Worm (Caenorhabditis elegans) whole organism, young adult: ENCODE data around the gene rpl-11.1.
A peak's percentile ranks its signal among the peaks of the same experiment; 100 is the strongest.
"Not testable (repeated sequence)": the region's sequence is repeated elsewhere in the genome, so short reads cannot be mapped to it uniquely, and the experiment has no call there.

Experiments
- B0261.1 ChIP-seq: sonication (generic microtip); optimal IDR thresholded peaks from 2 replicates; lab custom pipeline; 2016; ENCODE audit warnings: mild to moderate bottlenecking, missing genetic modification characterization, moderate library complexity, missing compliant biosample characterization
- C06A6.2 ChIP-seq: fragments of 200-800 bp; sonication (Bioruptor generic); conservative IDR thresholded peaks from 2 replicates; pipeline ENCODE4 v1.3.6; 2022; ENCODE audit warnings: missing genetic modification characterization, missing compliant biosample characterization
- F22D6.2 ChIP-seq: sonication (generic microtip); optimal IDR thresholded peaks from 2 replicates; lab custom pipeline; 2016; ENCODE audit warnings: mild to moderate bottlenecking, missing genetic modification characterization, missing compliant biosample characterization
- F33H1.4 ChIP-seq: fragments of 200-800 bp; sonication (Bioruptor generic); IDR thresholded peaks from 2 replicates; pipeline ENCODE4 v1.3.6; 2022; ENCODE audit warnings: missing genetic modification reagents, missing genetic modification characterization, missing compliant biosample characterization
- F49E8.2 ChIP-seq: sonication (generic microtip); optimal IDR thresholded peaks from 3 replicates; lab custom pipeline; 2017; ENCODE audit warnings: missing genetic modification characterization, mild to moderate bottlenecking, missing compliant biosample characterization, antibody characterized with exemption, moderate library complexity; ENCODE audit not compliant: insufficient read depth
- F52B5.7 ChIP-seq: sonication (generic microtip); optimal IDR thresholded peaks from 2 replicates; lab custom pipeline; 2016; ENCODE audit warnings: mild to moderate bottlenecking, missing genetic modification characterization, missing compliant biosample characterization
- F55B11.4 ChIP-seq: sonication (generic microtip); optimal IDR thresholded peaks from 2 replicates; lab custom pipeline; 2016; ENCODE audit warnings: missing compliant biosample characterization, missing genetic modification characterization, borderline replicate concordance; ENCODE audit not compliant: insufficient read depth
- K12H6.12 ChIP-seq: fragments of 200-800 bp; sonication (Bioruptor generic); optimal IDR thresholded peaks from 2 replicates; lab custom pipeline; 2018; ENCODE audit warnings: mild to moderate bottlenecking, missing genetic modification characterization, missing compliant biosample characterization
- Y53F4B.3 ChIP-seq: fragments of 200-800 bp; sonication (Bioruptor generic); IDR thresholded peaks from 2 replicates; pipeline ENCODE4 v1.3.6; 2022; ENCODE audit warnings: missing genetic modification reagents, missing genetic modification characterization, missing compliant biosample characterization
- Y79H2A.3 ChIP-seq: fragments of 200-800 bp; sonication (Bioruptor generic); conservative IDR thresholded peaks from 2 replicates; pipeline ENCODE4 v1.3.6; 2022; ENCODE audit warnings: missing genetic modification reagents, missing genetic modification characterization, missing compliant biosample characterization
- akir-1 ChIP-seq: fragments of 200-800 bp; sonication (Bioruptor generic); optimal IDR thresholded peaks from 2 replicates; lab custom pipeline; 2018; ENCODE audit warnings: mild to moderate bottlenecking, missing genetic modification characterization, moderate library complexity, missing compliant biosample characterization
- aptf-3 ChIP-seq: fragments of 200-800 bp; sonication (Bioruptor generic); IDR thresholded peaks from 2 replicates; pipeline ENCODE4 v1.3.6; 2022; ENCODE audit warnings: missing genetic modification characterization, missing compliant biosample characterization
- athp-1 ChIP-seq: sonication (generic microtip); optimal IDR thresholded peaks from 2 replicates; lab custom pipeline; 2017; ENCODE audit warnings: mild to moderate bottlenecking, missing genetic modification characterization, missing compliant biosample characterization
- bed-1 ChIP-seq: fragments of 200-800 bp; sonication (Bioruptor generic); IDR thresholded peaks from 2 replicates; pipeline ENCODE4 v1.3.6; 2022; ENCODE audit warnings: missing genetic modification reagents, missing genetic modification characterization, missing compliant biosample characterization
- cebp-2 ChIP-seq: fragments of 200-800 bp; sonication (Bioruptor generic); IDR thresholded peaks from 2 replicates; pipeline ENCODE4 v1.3.6; 2022; ENCODE audit warnings: missing genetic modification characterization, missing compliant biosample characterization
- efl-1 ChIP-seq: fragments of 150-350 bp; optimal IDR thresholded peaks from 2 replicates; lab custom pipeline; 2014; ENCODE audit warnings: missing biosample characterization, missing genetic modification reagents, missing genetic modification characterization
- ets-4 ChIP-seq: fragments of 200-800 bp; sonication (Bioruptor generic); optimal IDR thresholded peaks from 2 replicates; lab custom pipeline; 2018; ENCODE audit warnings: mild to moderate bottlenecking, missing genetic modification characterization, missing compliant biosample characterization
- gei-17 ChIP-seq: fragments of 200-800 bp; sonication (Bioruptor generic); optimal IDR thresholded peaks from 2 replicates; lab custom pipeline; 2018; ENCODE audit warnings: mild to moderate bottlenecking, missing genetic modification characterization, missing compliant biosample characterization
- hmg-20 ChIP-seq: fragments of 200-800 bp; sonication (Bioruptor generic); IDR thresholded peaks from 2 replicates; pipeline ENCODE4 v1.3.6; 2022; ENCODE audit warnings: missing genetic modification reagents, missing genetic modification characterization, missing compliant biosample characterization
- hsf-1 ChIP-seq: fragments of 200-800 bp; sonication (Bioruptor generic); IDR thresholded peaks from 2 replicates; pipeline ENCODE4 v1.3.6; 2022; ENCODE audit warnings: missing genetic modification reagents, missing genetic modification characterization, missing compliant biosample characterization
- lin-26 ChIP-seq: fragments of 200-800 bp; sonication (Bioruptor generic); IDR thresholded peaks from 2 replicates; pipeline ENCODE4 v1.3.6; 2022; ENCODE audit warnings: missing genetic modification reagents, missing genetic modification characterization, missing compliant biosample characterization
- lsl-1 ChIP-seq: fragments of 200-800 bp; sonication (Bioruptor generic); optimal IDR thresholded peaks from 2 replicates; lab custom pipeline; 2018; ENCODE audit warnings: mild to moderate bottlenecking, missing genetic modification characterization, moderate library complexity, missing compliant biosample characterization
- madf-3 ChIP-seq: fragments of 200-800 bp; sonication (Bioruptor generic); IDR thresholded peaks from 2 replicates; pipeline ENCODE4 v1.3.6; 2022; ENCODE audit warnings: missing genetic modification reagents, missing genetic modification characterization, missing compliant biosample characterization
- sea-2 ChIP-seq: fragments of 200-800 bp; sonication (Bioruptor generic); IDR thresholded peaks from 2 replicates; pipeline ENCODE4 v1.3.6; 2022; ENCODE audit warnings: missing genetic modification characterization, missing compliant biosample characterization
- snpc-1.1 ChIP-seq: sonication (generic microtip); optimal IDR thresholded peaks from 2 replicates; lab custom pipeline; 2017; ENCODE audit warnings: missing genetic modification characterization, mild to moderate bottlenecking, missing compliant biosample characterization, antibody characterized with exemption, moderate library complexity, missing genotype, missing genetic modification reagents; ENCODE audit not compliant: insufficient read depth
- tbp1 ChIP-seq: fragments of 200-800 bp; sonication (Bioruptor generic); optimal IDR thresholded peaks from 2 replicates; lab custom pipeline; 2018; ENCODE audit warnings: mild to moderate bottlenecking, missing genetic modification characterization, missing compliant biosample characterization
- zfh-2 ChIP-seq: fragments of 200-800 bp; sonication (Bioruptor generic); conservative IDR thresholded peaks from 2 replicates; pipeline ENCODE4 v1.3.6; 2022; ENCODE audit warnings: missing genetic modification reagents, missing genetic modification characterization, missing compliant biosample characterization
- zim-3 ChIP-seq: sonication (generic microtip); optimal IDR thresholded peaks from 2 replicates; lab custom pipeline; 2017; ENCODE audit warnings: mild to moderate bottlenecking, missing genetic modification characterization, moderate library complexity, missing compliant biosample characterization
- ztf-26 ChIP-seq: sonication (generic microtip); optimal IDR thresholded peaks from 2 replicates; lab custom pipeline; 2017; ENCODE audit warnings: missing genetic modification characterization, missing compliant biosample characterization
- ztf-28 ChIP-seq: fragments of 200-800 bp; sonication (Bioruptor generic); IDR thresholded peaks from 2 replicates; pipeline ENCODE4 v1.3.6; 2022; ENCODE audit warnings: missing genetic modification reagents, missing genetic modification characterization, missing compliant biosample characterization

rpl-11.1 gene

DNA sequence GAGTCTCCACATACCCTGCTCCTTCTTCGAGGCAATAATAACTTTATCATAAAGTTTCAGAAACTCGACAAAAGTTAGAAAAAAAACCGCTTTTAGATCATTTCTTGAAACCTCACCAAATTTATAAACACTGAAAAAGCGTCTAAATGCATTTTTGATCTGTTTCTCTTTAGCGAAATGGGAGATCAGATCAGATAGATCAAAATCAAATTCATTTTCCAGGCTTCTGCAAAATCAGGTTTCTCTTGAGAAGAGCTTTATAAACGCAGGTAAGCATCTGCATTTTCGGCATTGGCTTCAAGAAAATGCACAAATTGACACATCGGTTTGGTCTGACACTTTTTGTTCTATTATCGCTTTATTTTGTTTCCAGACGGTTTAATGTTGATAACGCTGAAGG is 13.5 kb downstream of the rpl-11.1 start, which contains the start of gene F40C5.1:
Gene F40C5.1, plus strand, starts transcription at position 301 of the 400 bp plus-strand sequence.
- not testable (repeated sequence) for TF ChIP-seq C06A6.2; athp-1 (tag; lab: Kevin White, UChicago); efl-1 (GFP tag; lab: Kevin White, UChicago)
- TF ChIP-seq, all 124 proteins: peak for 0; not testable (repeated sequence) for 124

DNA sequence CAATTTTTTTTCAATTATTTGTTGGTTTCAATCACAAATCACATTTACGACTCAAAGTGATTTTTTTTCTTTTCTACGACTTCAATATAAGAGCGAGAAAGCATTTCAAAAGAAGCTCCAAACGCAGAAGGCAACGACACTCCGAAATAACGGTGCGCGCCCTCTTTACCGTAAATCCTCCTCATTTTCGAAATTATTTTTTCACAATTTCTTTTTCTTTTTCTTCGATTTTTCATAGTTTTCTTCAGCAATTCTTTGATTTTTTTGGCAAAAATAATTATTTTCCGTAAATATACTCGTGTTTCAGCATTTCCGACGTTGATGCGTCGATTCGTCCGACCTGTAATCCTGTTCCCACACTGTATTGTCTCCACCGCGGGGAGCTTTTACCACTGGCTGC is 15.2 kb downstream of the rpl-11.1 start, which contains the start of gene F40C5.2:
Gene F40C5.2, plus strand, starts transcription at position 301 of the 400 bp plus-strand sequence.
- TF ChIP-seq lsl-1 (GFP tag; lab: Kevin White, UChicago); F22D6.2 (tag; lab: Kevin White, UChicago); tbp1: not testable (repeated sequence)

DNA sequence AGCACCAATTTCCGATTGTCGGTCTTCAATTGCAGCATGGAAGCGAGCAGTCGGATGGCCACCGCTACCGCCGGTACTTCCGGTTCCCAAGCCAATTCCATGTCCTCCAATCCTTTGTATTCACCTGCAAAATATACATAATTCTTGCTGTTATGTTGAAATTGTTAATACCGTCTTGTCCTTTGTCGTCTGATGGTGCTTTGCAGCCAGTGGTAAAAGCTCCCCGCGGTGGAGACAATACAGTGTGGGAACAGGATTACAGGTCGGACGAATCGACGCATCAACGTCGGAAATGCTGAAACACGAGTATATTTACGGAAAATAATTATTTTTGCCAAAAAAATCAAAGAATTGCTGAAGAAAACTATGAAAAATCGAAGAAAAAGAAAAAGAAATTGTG is 21.5 kb downstream of the rpl-11.1 start, which contains the start of gene T24A6.17:
Gene T24A6.17, minus strand, starts transcription at position 101 of the 400 bp plus-strand sequence.
- TF ChIP-seq K12H6.12 (tag; lab: Kevin White, UChicago); sea-2; F33H1.4 (GFP tag; lab: Robert Waterston, UW): not testable (repeated sequence)

DNA sequence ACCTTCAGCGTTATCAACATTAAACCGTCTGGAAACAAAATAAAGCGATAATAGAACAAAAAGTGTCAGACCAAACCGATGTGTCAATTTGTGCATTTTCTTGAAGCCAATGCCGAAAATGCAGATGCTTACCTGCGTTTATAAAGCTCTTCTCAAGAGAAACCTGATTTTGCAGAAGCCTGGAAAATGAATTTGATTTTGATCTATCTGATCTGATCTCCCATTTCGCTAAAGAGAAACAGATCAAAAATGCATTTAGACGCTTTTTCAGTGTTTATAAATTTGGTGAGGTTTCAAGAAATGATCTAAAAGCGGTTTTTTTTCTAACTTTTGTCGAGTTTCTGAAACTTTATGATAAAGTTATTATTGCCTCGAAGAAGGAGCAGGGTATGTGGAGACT is 23.0 kb downstream of the rpl-11.1 start, which contains the start of gene T24A6.16:
Gene T24A6.16, minus strand, starts transcription at position 101 of the 400 bp plus-strand sequence.
- not testable (repeated sequence) for TF ChIP-seq F33H1.4 (GFP tag; lab: Robert Waterston, UW); ztf-26 (tag; lab: Kevin White, UChicago); F49E8.2

DNA sequence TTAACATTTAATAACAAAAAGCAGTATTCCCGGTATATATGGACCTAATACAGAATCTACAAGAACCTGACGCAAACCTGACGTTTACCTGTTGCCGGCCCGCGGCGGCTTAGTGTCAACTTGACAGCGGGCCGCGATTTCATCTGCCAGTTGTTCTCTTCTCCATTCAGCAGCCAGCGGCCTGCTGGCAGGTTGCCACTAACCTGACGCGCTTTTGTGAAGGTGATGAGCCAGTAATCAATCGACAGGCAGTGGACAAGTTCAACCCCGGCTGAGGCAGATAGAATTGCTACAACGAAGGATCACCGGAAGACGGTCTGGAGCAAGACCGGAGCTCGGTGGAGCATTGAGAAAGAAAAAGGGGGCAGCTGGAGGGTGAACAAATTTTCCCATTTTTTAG is 26.2 kb downstream of the rpl-11.1 start:
- peak; percentile 52; the same call in 1 of the 2 replicates for TF ChIP-seq hsf-1

DNA sequence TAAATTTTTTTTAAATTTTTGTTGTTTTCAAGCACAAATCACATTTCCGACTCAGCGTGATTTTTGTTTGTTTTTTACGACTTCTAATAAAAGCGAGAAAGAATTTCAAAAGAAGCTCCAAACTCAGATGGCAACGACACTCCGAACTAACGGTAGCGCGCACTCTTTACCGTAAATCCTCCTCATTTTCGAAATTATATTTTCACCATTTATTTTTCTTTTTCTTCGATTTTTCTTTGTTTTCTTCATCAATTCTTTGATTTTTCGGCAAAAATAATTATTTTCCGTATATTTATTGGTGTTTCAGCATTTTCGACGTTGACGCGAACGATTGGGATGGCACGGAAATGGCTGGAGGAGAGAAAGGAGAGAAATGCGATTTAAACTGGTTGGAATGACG is 27.1 kb downstream of the rpl-11.1 start, which contains the start of gene T24A6.1:
Gene T24A6.1, plus strand, starts transcription at position 301 of the 400 bp plus-strand sequence.
- TF ChIP-seq hmg-20 (GFP tag; lab: Robert Waterston, UW); akir-1 (GFP tag; lab: Kevin White, UChicago); bed-1 (GFP tag; lab: Robert Waterston, UW): not testable (repeated sequence)

DNA sequence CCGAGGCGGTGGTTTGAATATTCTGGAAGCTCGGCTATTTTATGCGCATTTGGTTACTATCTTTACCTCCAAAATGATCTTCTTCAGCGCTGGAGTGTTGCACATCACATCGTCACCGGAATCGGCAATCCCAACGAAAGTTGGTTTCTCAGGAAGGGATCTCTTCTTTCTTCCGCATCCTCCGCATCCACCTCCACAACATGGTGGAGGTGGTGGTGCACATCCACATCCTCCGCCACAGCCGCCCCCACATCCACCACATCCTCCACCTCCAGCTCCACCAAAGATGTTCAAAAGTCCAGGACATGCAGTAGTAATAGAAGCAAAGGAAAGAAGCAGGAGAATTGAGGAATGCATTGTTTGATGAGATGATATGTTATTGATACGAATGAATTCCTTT is 28.4 kb downstream of the rpl-11.1 start, which contains the start of gene grl-31:
Gene grl-31, minus strand, starts transcription at position 357 of the 400 bp plus-strand sequence.
- no peak for TF ChIP-seq ets-4 (GFP tag; lab: Kevin White, UChicago)
- TF ChIP-seq zfh-2 (GFP tag; lab: Robert Waterston, UW), result peak; percentile 59

DNA sequence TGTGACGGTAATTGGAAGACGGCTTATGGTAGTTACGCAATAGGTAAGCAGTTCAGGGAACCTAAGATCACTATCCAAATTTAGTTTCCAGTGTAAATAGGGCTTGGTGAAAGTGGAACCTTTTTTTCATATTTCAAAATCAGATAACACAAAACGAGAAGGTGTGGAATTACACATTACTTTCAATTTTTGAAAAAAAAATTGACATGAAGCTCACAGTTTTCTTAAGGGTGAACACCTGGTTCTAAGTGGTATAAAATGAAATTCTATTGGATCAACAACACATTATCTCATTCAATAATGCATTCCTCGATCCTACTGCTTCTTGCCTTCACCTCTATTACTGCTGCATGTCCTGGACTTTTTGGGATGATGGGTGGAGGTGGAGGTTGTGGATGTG is 29.9 kb downstream of the rpl-11.1 start, which contains the start of gene grl-30:
Gene grl-30, plus strand, starts transcription at position 301 of the 400 bp plus-strand sequence.
- no peak for TF ChIP-seq tbp1
- no peak for TF ChIP-seq gei-17
- no peak for TF ChIP-seq aptf-3 (GFP tag; lab: Robert Waterston, UW)
- TF ChIP-seq cebp-2 (GFP tag; lab: Robert Waterston, UW), result no peak
- no peak for TF ChIP-seq F49E8.2
- TF ChIP-seq lin-26 (GFP tag; lab: Robert Waterston, UW), result no peak
- TF ChIP-seq B0261.1 (tag; lab: Kevin White, UChicago), result no peak
- TF ChIP-seq F52B5.7, result no peak
- TF ChIP-seq ztf-28 (GFP tag; lab: Robert Waterston, UW), result no peak
- TF ChIP-seq K12H6.12 (tag; lab: Kevin White, UChicago), result no peak
- no peak for TF ChIP-seq Y53F4B.3 (GFP tag; lab: Robert Waterston, UW)
- TF ChIP-seq madf-3, result no peak
- TF ChIP-seq hmg-20 (GFP tag; lab: Robert Waterston, UW), result no peak
- no peak for TF ChIP-seq Y79H2A.3 (GFP tag; lab: Robert Waterston, UW)
- TF ChIP-seq F55B11.4 (tag; lab: Kevin White, UChicago), result no peak
- no peak for TF ChIP-seq zfh-2 (GFP tag; lab: Robert Waterston, UW)
- no peak for TF ChIP-seq zim-3
- no peak for TF ChIP-seq snpc-1.1 (tag; lab: Kevin White, UChicago)
